Fruit fly (Drosophila melanogaster): Measurements from ENCODE around the gene Rubicon.

Rubicon gene

DNA sequence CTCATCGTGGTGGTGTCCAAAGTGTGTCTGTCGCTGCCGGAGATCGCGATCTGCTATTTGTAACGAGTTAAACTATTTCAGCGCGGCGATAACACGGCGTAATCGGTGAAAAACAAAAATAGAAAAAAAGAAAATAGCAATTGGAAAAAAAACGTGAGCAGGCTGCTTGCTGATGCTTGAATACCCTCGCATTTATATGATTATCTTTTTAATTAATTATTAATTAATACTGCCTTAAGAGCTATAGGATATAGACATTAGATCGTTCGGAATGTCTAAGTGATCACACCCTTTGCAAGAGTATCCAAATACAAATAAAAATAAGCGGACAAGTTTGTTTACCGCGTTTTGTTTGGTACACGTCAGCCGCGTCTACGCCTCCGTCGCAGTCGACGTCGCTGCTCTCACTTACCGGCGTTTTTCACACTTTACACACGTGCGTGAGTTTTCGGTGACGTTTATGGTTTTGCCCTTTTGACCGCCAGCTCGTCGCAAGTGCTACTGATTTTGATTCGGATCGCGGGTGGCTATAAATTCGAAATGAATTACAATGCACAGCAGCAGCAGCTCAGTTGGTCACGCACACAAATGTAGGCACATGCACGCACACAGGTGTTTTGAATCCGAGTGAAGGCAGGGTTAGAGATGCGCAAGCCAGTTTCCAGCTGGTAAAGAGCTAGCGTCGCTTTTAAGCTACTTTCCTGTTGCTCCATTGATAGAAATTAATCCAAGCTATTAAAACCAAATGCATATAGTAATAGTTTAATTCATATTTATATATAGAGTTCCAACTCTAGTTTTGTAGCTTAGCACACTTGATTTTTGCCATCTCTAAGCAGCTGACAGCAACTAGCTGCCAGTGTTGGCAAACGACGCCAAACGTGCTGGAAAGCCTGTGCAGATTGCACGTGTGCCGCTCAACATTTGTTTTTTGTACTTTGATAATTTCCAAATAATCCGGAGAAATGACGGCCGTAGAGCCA, 37.5 kb downstream of the Rubicon start, which contains the start of the genes CG2004 and CG1785 (continued):
- TF ChIP-seq repo (GFP tag; optimal IDR thresholded peaks at IDR 0.05), result peak; percentile 44
- peak; percentile 86 for TF ChIP-seq CG10462 (GFP tag; optimal IDR thresholded peaks at IDR 0.05)
- TF ChIP-seq run (tag; optimal IDR thresholded peaks at IDR 0.05), result peak; percentile 58
- TF ChIP-seq sd (tag; optimal IDR thresholded peaks at IDR 0.05), result peak; percentile 46
- TF ChIP-seq Nf-YA (GFP tag; IDR thresholded peaks at IDR 0.05), result peak; percentile 81
- TF ChIP-seq CG10366 (GFP tag; IDR thresholded peaks at IDR 0.05), result peak; percentile 94
- peak; percentile 96 for TF ChIP-seq Xrp1 (GFP tag; IDR thresholded peaks at IDR 0.05)
- peak; percentile 88 for TF ChIP-seq CG10654 (GFP tag; optimal IDR thresholded peaks at IDR 0.05)
- TF ChIP-seq CG7963 (GFP tag; IDR thresholded peaks at IDR 0.05; ENCODE audit: partially characterized antibody), result no peak
- TF ChIP-seq Deaf1 (tag; optimal IDR thresholded peaks at IDR 0.05), result peak; percentile 58
- peak; percentile 89 for TF ChIP-seq CG13894 (tag; optimal IDR thresholded peaks at IDR 0.05)
- peak; percentile 90 for TF ChIP-seq Oaz (GFP tag; IDR thresholded peaks at IDR 0.05)
- no peak for TF ChIP-seq p53 (GFP tag; optimal IDR thresholded peaks at IDR 0.05)
- TF ChIP-seq sens-2 (GFP tag; IDR thresholded peaks at IDR 0.05), result peak; percentile 92
- peak; percentile 83 for TF ChIP-seq CG1024 (GFP tag; IDR thresholded peaks at IDR 0.05)
- peak; percentile 89 for TF ChIP-seq Six4 (GFP tag; optimal IDR thresholded peaks at IDR 0.05)
- peak; percentile 87; the same call in 1 of the 2 replicates for TF ChIP-seq Atf6 (GFP tag; IDR thresholded peaks at IDR 0.05)
- TF ChIP-seq CG3847 (GFP tag; IDR thresholded peaks at IDR 0.05), result peak; percentile 95
- TF ChIP-seq en (GFP tag; optimal IDR thresholded peaks at IDR 0.05), result peak; percentile 13
- TF ChIP-seq CG15011 (GFP tag; optimal IDR thresholded peaks at IDR 0.05), result peak; percentile 77
- TF ChIP-seq h (optimal IDR thresholded peaks at IDR 0.05), result no peak
- TF ChIP-seq Max (GFP tag; optimal IDR thresholded peaks at IDR 0.05), result peak; percentile 95
- peak; percentile 40 for TF ChIP-seq sqz (GFP tag; optimal IDR thresholded peaks at IDR 0.05)
- TF ChIP-seq BEAF-32 (GFP tag; optimal IDR thresholded peaks at IDR 0.05), result peak; percentile 86
- peak; percentile 90 for TF ChIP-seq croc (GFP tag; conservative IDR thresholded peaks at IDR 0.05)
- TF ChIP-seq dm (GFP tag; optimal IDR thresholded peaks at IDR 0.05), result peak; percentile 89
- peak; percentile 81 for TF ChIP-seq dan (GFP tag; IDR thresholded peaks at IDR 0.05)
- peak; percentile 27 for TF ChIP-seq bab2 (GFP tag; optimal IDR thresholded peaks at IDR 0.05)
- peak; percentile 81 for TF ChIP-seq CG3838 (GFP tag; optimal IDR thresholded peaks at IDR 0.05)
- TF ChIP-seq YL-1 (GFP tag; optimal IDR thresholded peaks at IDR 0.05), result peak; percentile 88
- TF ChIP-seq CG17612 (GFP tag; IDR thresholded peaks at IDR 0.05), result peak; percentile 82
- TF ChIP-seq CG11696 (GFP tag; IDR thresholded peaks at IDR 0.05), result peak; percentile 69; the same call in 1 of the 2 replicates
- TF ChIP-seq CG31224 (GFP tag; IDR thresholded peaks at IDR 0.05), result peak; percentile 89
- TF ChIP-seq CG11723 (GFP tag; optimal IDR thresholded peaks at IDR 0.05), result peak; percentile 83
- peak; percentile 74 for TF ChIP-seq hkb (optimal IDR thresholded peaks at IDR 0.05)
- peak; percentile 92 for TF ChIP-seq hkb (GFP tag; IDR thresholded peaks at IDR 0.05)
- peak; percentile 88 for TF ChIP-seq CG30431 (GFP tag; optimal IDR thresholded peaks at IDR 0.05)
- peak; percentile 84 for TF ChIP-seq CG17385 (GFP tag; optimal IDR thresholded peaks at IDR 0.05)
- peak; percentile 77 for TF ChIP-seq Ravus (GFP tag; IDR thresholded peaks at IDR 0.05)
- peak; percentile 87 for TF ChIP-seq CG14050 (GFP tag; IDR thresholded peaks at IDR 0.05)
- peak; percentile 68 for TF ChIP-seq CG2202 (tag; optimal IDR thresholded peaks at IDR 0.05)
- peak; percentile 95 for TF ChIP-seq ci (GFP tag; IDR thresholded peaks at IDR 0.05)
- TF ChIP-seq CG16863 (GFP tag; optimal IDR thresholded peaks at IDR 0.05), result peak; percentile 82
- peak; percentile 92 for TF ChIP-seq HmgZ (tag; optimal IDR thresholded peaks at IDR 0.05)
- TF ChIP-seq CG12236 (GFP tag; optimal IDR thresholded peaks at IDR 0.05), result peak; percentile 67
- TF ChIP-seq stc (GFP tag; IDR thresholded peaks at IDR 0.05), result peak; percentile 81
- peak; percentile 79 for TF ChIP-seq maf-S (GFP tag; optimal IDR thresholded peaks at IDR 0.05)
- TF ChIP-seq z (GFP tag; IDR thresholded peaks at IDR 0.05), result no peak
- no peak for TF ChIP-seq CG8478 (optimal IDR thresholded peaks at IDR 0.05)
- peak; percentile 86 for TF ChIP-seq CG7786 (GFP tag; optimal IDR thresholded peaks at IDR 0.05)
- peak; percentile 91 for TF ChIP-seq CG9215 (GFP tag; IDR thresholded peaks at IDR 0.05)
